Fruit fly (Drosophila melanogaster): Measurements from ENCODE around the gene CG43850.

Gene CG43850

dm6 chr2L:13430919-13431502 lies 15.8 kb downstream of the CG43850 start (continued):
- no peak for TF ChIP-seq Eip78C (GFP tag)
- TF ChIP-seq achi (GFP tag; optimal IDR thresholded peaks at IDR 0.05): no peak
- no peak for TF ChIP-seq Sox15 (GFP tag; optimal IDR thresholded peaks at IDR 0.05)
- no peak for TF ChIP-seq CG6808 (GFP tag; optimal IDR thresholded peaks at IDR 0.05)
- TF ChIP-seq CG10669 (GFP tag; optimal IDR thresholded peaks at IDR 0.05): no peak
- TF ChIP-seq CG3032 (tag; optimal IDR thresholded peaks at IDR 0.05): no peak
- no peak for TF ChIP-seq dac (GFP tag; optimal IDR thresholded peaks at IDR 0.05)
- TF ChIP-seq CG10631 (GFP tag; optimal IDR thresholded peaks at IDR 0.05): no peak
- TF ChIP-seq acj6 (GFP tag; optimal IDR thresholded peaks at IDR 0.05): peak; percentile 4
- TF ChIP-seq CG6792 (GFP tag; optimal IDR thresholded peaks at IDR 0.05): no peak
- no peak for TF ChIP-seq cyc (GFP tag; optimal IDR thresholded peaks at IDR 0.05)
- peak; percentile 61 for TF ChIP-seq CG8119 (GFP tag; IDR thresholded peaks at IDR 0.05)
- no peak for TF ChIP-seq Blimp-1 (GFP tag; optimal IDR thresholded peaks at IDR 0.05)
- peak; percentile 9 for TF ChIP-seq Eip75B (GFP tag; optimal IDR thresholded peaks at IDR 0.05)
- TF ChIP-seq fd59A (GFP tag; optimal IDR thresholded peaks at IDR 0.05): no peak
- no peak for TF ChIP-seq Sox14 (GFP tag; optimal IDR thresholded peaks at IDR 0.05)
- peak; percentile 27 for TF ChIP-seq Lpt (GFP tag; optimal IDR thresholded peaks at IDR 0.05)
- TF ChIP-seq Ets96B (tag; optimal IDR thresholded peaks at IDR 0.05): no peak
- TF ChIP-seq esn (GFP tag; optimal IDR thresholded peaks at IDR 0.05): no peak

- TF ChIP-seq CG8119 (GFP tag; IDR thresholded peaks at IDR 0.05) (no peak), Hr39 (GFP tag; optimal IDR thresholded peaks at IDR 0.05) (no peak), CG10631 (GFP tag; optimal IDR thresholded peaks at IDR 0.05) (no peak), vri (GFP tag; optimal IDR thresholded peaks at IDR 0.05) (peak; percentile 60), svp (GFP tag) (peak; percentile 78), Eip75B (GFP tag; optimal IDR thresholded peaks at IDR 0.05) (no peak), CG7368 (GFP tag; optimal IDR thresholded peaks at IDR 0.05) (no peak)
Measured at dm6 chr2L:13434795-13435634, 19.8 kb downstream of the CG43850 start, which contains the start of gene Tehao. Gene Tehao, plus strand, starts transcription at chr2L:13435622.

- TF ChIP-seq svp (GFP tag) (peak; percentile 87), Met (GFP tag; optimal IDR thresholded peaks at IDR 0.05) (no peak), Blimp-1 (GFP tag; optimal IDR thresholded peaks at IDR 0.05) (no peak), vri (GFP tag; optimal IDR thresholded peaks at IDR 0.05) (peak; percentile 77), Hr39 (GFP tag; optimal IDR thresholded peaks at IDR 0.05) (no peak), Lpt (GFP tag; optimal IDR thresholded peaks at IDR 0.05) (no peak), CG11294 (GFP tag; IDR thresholded peaks at IDR 0.05) (no peak)
Measured at dm6 chr2L:13436791-13437190, 21.6 kb downstream of the CG43850 start.

dm6 chr2L:13445249-13445846 lies 30.1 kb downstream of the CG43850 start, which contains the start of gene Hacd2:
Gene Hacd2, minus strand, starts transcription at chr2L:13445651.
- TF ChIP-seq Lpt (GFP tag; optimal IDR thresholded peaks at IDR 0.05): no peak
- TF ChIP-seq CG6276 (GFP tag; optimal IDR thresholded peaks at IDR 0.05): no peak
- no peak for TF ChIP-seq Eip75B (GFP tag; optimal IDR thresholded peaks at IDR 0.05)
- TF ChIP-seq CG15336 (GFP tag; IDR thresholded peaks at IDR 0.05): no peak
- no peak for TF ChIP-seq acj6 (GFP tag; optimal IDR thresholded peaks at IDR 0.05)
- no peak for TF ChIP-seq CG8119 (GFP tag; IDR thresholded peaks at IDR 0.05)
- TF ChIP-seq salr (GFP tag; optimal IDR thresholded peaks at IDR 0.05): no peak
- no peak for TF ChIP-seq Met (GFP tag; optimal IDR thresholded peaks at IDR 0.05)
- peak; percentile 87 for TF ChIP-seq svp (GFP tag)
- no peak for TF ChIP-seq Gug (GFP tag; IDR thresholded peaks at IDR 0.05)
- no peak for TF ChIP-seq CG9139 (GFP tag; optimal IDR thresholded peaks at IDR 0.05)
- peak; percentile 14 for TF ChIP-seq cyc (GFP tag; optimal IDR thresholded peaks at IDR 0.05)
- no peak for TF ChIP-seq Eip93F (GFP tag; optimal IDR thresholded peaks at IDR 0.05)
- TF ChIP-seq vri (GFP tag; optimal IDR thresholded peaks at IDR 0.05): peak; percentile 4
- TF ChIP-seq fkh (GFP tag; optimal IDR thresholded peaks at IDR 0.05): no peak
- TF ChIP-seq Sox15 (GFP tag; optimal IDR thresholded peaks at IDR 0.05): no peak
- no peak for TF ChIP-seq CG6792 (GFP tag; optimal IDR thresholded peaks at IDR 0.05)
- peak; percentile 53 for TF ChIP-seq Sox14 (GFP tag; optimal IDR thresholded peaks at IDR 0.05)
- no peak for TF ChIP-seq CG8319 (GFP tag; optimal IDR thresholded peaks at IDR 0.05)
- TF ChIP-seq CG6163 (GFP tag; IDR thresholded peaks at IDR 0.05): no peak
- TF ChIP-seq CG1621 (tag; optimal IDR thresholded peaks at IDR 0.05): no peak
- TF ChIP-seq CG11762 (GFP tag; optimal IDR thresholded peaks at IDR 0.05; ENCODE audit: insufficient read depth): no peak
- no peak for TF ChIP-seq achi (GFP tag; optimal IDR thresholded peaks at IDR 0.05)
- TF ChIP-seq Eip78C (GFP tag): no peak
- peak; percentile 8 for TF ChIP-seq CG31627 (GFP tag; optimal IDR thresholded peaks at IDR 0.05)
- TF ChIP-seq Ets21C (GFP tag; optimal IDR thresholded peaks at IDR 0.05): no peak
- TF ChIP-seq Hr4 (GFP tag; optimal IDR thresholded peaks at IDR 0.05): no peak
- no peak for TF ChIP-seq CG32006 (GFP tag; optimal IDR thresholded peaks at IDR 0.05)
- TF ChIP-seq CG6808 (GFP tag; optimal IDR thresholded peaks at IDR 0.05): no peak
- no peak for TF ChIP-seq CG10631 (GFP tag; optimal IDR thresholded peaks at IDR 0.05)

All from whole organism, prepupa.